Worm (Caenorhabditis elegans) whole organism, L4 larva: Measurements from ENCODE around the gene R05F9.9.

Experiments
- F37D6.2 ChIP-seq: sonication (generic microtip); optimal IDR thresholded peaks from 2 replicates; lab custom pipeline; 2016; ENCODE audit warnings: mild to moderate bottlenecking, missing genetic modification characterization, missing compliant biosample characterization
- T20F7.1 ChIP-seq: fragments of 200-800 bp; sonication (Bioruptor generic); optimal IDR thresholded peaks from 2 replicates; lab custom pipeline; 2018; ENCODE audit warnings: mild to moderate bottlenecking, missing genetic modification characterization, missing compliant biosample characterization
- T26A8.4 ChIP-seq: fragments of 200-800 bp; sonication (Bioruptor generic); IDR thresholded peaks from 2 replicates; pipeline ENCODE4 v1.3.6; 2022; ENCODE audit warnings: missing genetic modification characterization, missing compliant biosample characterization
- Y105C5A.15 ChIP-seq: fragments of 200-800 bp; sonication (Bioruptor generic); IDR thresholded peaks from 2 replicates; pipeline ENCODE4 v1.3.6; 2022; ENCODE audit warnings: missing genetic modification characterization, missing compliant biosample characterization
- Y48G9A.11 ChIP-seq: fragments of 200-800 bp; sonication (Bioruptor generic); IDR thresholded peaks from 2 replicates; pipeline ENCODE4 v1.3.6; 2022; ENCODE audit warnings: missing genetic modification reagents, missing genetic modification characterization, missing compliant biosample characterization
- Y75B8A.6 ChIP-seq: fragments of 200-800 bp; sonication (Bioruptor generic); IDR thresholded peaks from 2 replicates; pipeline ENCODE4 v1.3.6; 2022; ENCODE audit warnings: missing genetic modification reagents, missing genetic modification characterization, missing compliant biosample characterization
- aha-1 ChIP-seq: fragments of 150-350 bp; peaks from one replicate; lab custom pipeline; 2014; ENCODE audit warnings: missing biosample characterization, missing genetic modification characterization
- aly-2 ChIP-seq: sonication (generic microtip); optimal IDR thresholded peaks from 2 replicates; lab custom pipeline; 2018; ENCODE audit warnings: missing biosample characterization, missing genetic modification characterization
- arid-1 ChIP-seq: fragments of 200-800 bp; sonication (Bioruptor generic); conservative IDR thresholded peaks from 2 replicates; pipeline ENCODE4 v1.3.6; 2022; ENCODE audit warnings: missing genetic modification reagents, missing genetic modification characterization, missing compliant biosample characterization
- attf-4 ChIP-seq: sonication (generic microtip); optimal IDR thresholded peaks from 3 replicates; lab custom pipeline; 2017; ENCODE audit warnings: missing biosample characterization, missing genetic modification characterization
- ceh-28 ChIP-seq: fragments of 150-350 bp; optimal IDR thresholded peaks from 2 replicates; lab custom pipeline; 2014; ENCODE audit warnings: missing biosample characterization, missing genetic modification reagents, missing genetic modification characterization
- ceh-32 ChIP-seq: sonication (generic microtip); optimal IDR thresholded peaks from 2 replicates; lab custom pipeline; 2016; ENCODE audit warnings: mild to moderate bottlenecking, missing genetic modification characterization, missing compliant biosample characterization; ENCODE audit not compliant: poor library complexity
- ceh-82 ChIP-seq: sonication (generic microtip); optimal IDR thresholded peaks from 2 replicates; lab custom pipeline; 2017; ENCODE audit warnings: missing biosample characterization, missing genetic modification characterization
- dmd-8 ChIP-seq: fragments of 200-800 bp; sonication (Bioruptor generic); IDR thresholded peaks from 2 replicates; pipeline ENCODE4 v1.3.6; 2022; ENCODE audit warnings: missing genetic modification characterization, missing compliant biosample characterization
- duxl-1 ChIP-seq: sonication (generic microtip); optimal IDR thresholded peaks from 2 replicates; lab custom pipeline; 2016; ENCODE audit warnings: mild to moderate bottlenecking, missing genetic modification characterization, moderate library complexity, missing compliant biosample characterization; ENCODE audit not compliant: poor library complexity
- dve-1 ChIP-seq: sonication (generic microtip); optimal IDR thresholded peaks from 2 replicates; lab custom pipeline; 2017; ENCODE audit warnings: antibody characterized with exemption, mild to moderate bottlenecking, missing genetic modification characterization, missing compliant biosample characterization; ENCODE audit not compliant: insufficient read depth
- hif-1 ChIP-seq, 2 experiments: sonication (generic microtip); optimal IDR thresholded peaks; 2 replicates each; lab custom pipeline; 2016 to 2017; ENCODE audit warnings: missing compliant biosample characterization in 2 of 2, missing genetic modification characterization in 2 of 2, missing genetic modification reagents in 2 of 2, missing genotype in 2 of 2, mild to moderate bottlenecking in 1 of 2
- lin-38 ChIP-seq: fragments of 200-800 bp; sonication (Bioruptor generic); IDR thresholded peaks from 2 replicates; pipeline ENCODE4 v1.3.6; 2022; ENCODE audit warnings: missing genetic modification reagents, missing genetic modification characterization, missing compliant biosample characterization
- lir-3 ChIP-seq: sonication (generic microtip); optimal IDR thresholded peaks from 2 replicates; lab custom pipeline; 2016; ENCODE audit warnings: mild to moderate bottlenecking, missing genetic modification characterization, missing compliant biosample characterization
- lsy-2 ChIP-seq, 2 experiments: fragments of 150-350 bp in 1 of 2; sonication (generic microtip) in 1 of 2; optimal IDR thresholded peaks; 2 replicates each; lab custom pipeline; 2014 to 2017; ENCODE audit warnings: missing biosample characterization in 2 of 2, missing genetic modification characterization in 2 of 2
- mep-1 ChIP-seq: fragments of 150-350 bp; sonication (generic microtip); optimal IDR thresholded peaks from 3 replicates; lab custom pipeline; 2014; ENCODE audit warnings: missing biosample characterization, missing genetic modification characterization
- mes-2 ChIP-seq: sonication (generic microtip); optimal IDR thresholded peaks from 2 replicates; lab custom pipeline; 2016; ENCODE audit warnings: missing genotype, mild to moderate bottlenecking, missing genetic modification characterization, missing compliant biosample characterization; ENCODE audit not compliant: poor library complexity, severe bottlenecking
- nhr-11 ChIP-seq: fragments of 150-350 bp; optimal IDR thresholded peaks from 2 replicates; lab custom pipeline; 2014; ENCODE audit warnings: missing biosample characterization, missing genetic modification characterization
- nhr-111 ChIP-seq: fragments of 200-800 bp; sonication (Bioruptor generic); optimal IDR thresholded peaks from 2 replicates; lab custom pipeline; 2018; ENCODE audit warnings: mild to moderate bottlenecking, missing genetic modification characterization, missing compliant biosample characterization
- nhr-237 ChIP-seq: sonication (generic microtip); optimal IDR thresholded peaks from 2 replicates; lab custom pipeline; 2017; ENCODE audit warnings: missing biosample characterization, missing genetic modification characterization
- nhr-48 ChIP-seq: sonication (generic microtip); optimal IDR thresholded peaks from 2 replicates; lab custom pipeline; 2016; ENCODE audit warnings: mild to moderate bottlenecking, missing genetic modification characterization, missing compliant biosample characterization
- nhr-6 ChIP-seq: fragments of 150-350 bp; optimal IDR thresholded peaks from 2 replicates; lab custom pipeline; 2014; ENCODE audit warnings: missing biosample characterization, missing genetic modification characterization
- php-3 ChIP-seq: fragments of 200-800 bp; sonication (Bioruptor generic); IDR thresholded peaks from 2 replicates; pipeline ENCODE4 v1.3.6; 2022; ENCODE audit warnings: missing genetic modification reagents, missing genetic modification characterization, missing compliant biosample characterization
- rbr-2 ChIP-seq: sonication (generic microtip); optimal IDR thresholded peaks from 2 replicates; lab custom pipeline; 2016; ENCODE audit warnings: missing genotype, missing genetic modification characterization, missing compliant biosample characterization
- saeg-2 ChIP-seq: fragments of 200-800 bp; sonication (Bioruptor generic); IDR thresholded peaks from 2 replicates; pipeline ENCODE4 v1.3.6; 2022; ENCODE audit warnings: missing genetic modification reagents, missing genetic modification characterization, missing compliant biosample characterization
- skn-1 ChIP-seq: fragments of 150-350 bp; optimal IDR thresholded peaks from 2 replicates; lab custom pipeline; 2014; ENCODE audit warnings: missing biosample characterization, missing genetic modification characterization
- snpc-1.2 ChIP-seq: fragments of 200-800 bp; sonication (Bioruptor generic); IDR thresholded peaks from 2 replicates; pipeline ENCODE4 v1.3.6; 2022; ENCODE audit warnings: missing genetic modification reagents, missing genetic modification characterization, missing compliant biosample characterization
- spr-3 ChIP-seq: fragments of 200-800 bp; sonication (Bioruptor generic); optimal IDR thresholded peaks from 2 replicates; lab custom pipeline; 2018; ENCODE audit warnings: mild to moderate bottlenecking, missing genetic modification characterization, missing compliant biosample characterization

Gene R05F9.9

DNA sequence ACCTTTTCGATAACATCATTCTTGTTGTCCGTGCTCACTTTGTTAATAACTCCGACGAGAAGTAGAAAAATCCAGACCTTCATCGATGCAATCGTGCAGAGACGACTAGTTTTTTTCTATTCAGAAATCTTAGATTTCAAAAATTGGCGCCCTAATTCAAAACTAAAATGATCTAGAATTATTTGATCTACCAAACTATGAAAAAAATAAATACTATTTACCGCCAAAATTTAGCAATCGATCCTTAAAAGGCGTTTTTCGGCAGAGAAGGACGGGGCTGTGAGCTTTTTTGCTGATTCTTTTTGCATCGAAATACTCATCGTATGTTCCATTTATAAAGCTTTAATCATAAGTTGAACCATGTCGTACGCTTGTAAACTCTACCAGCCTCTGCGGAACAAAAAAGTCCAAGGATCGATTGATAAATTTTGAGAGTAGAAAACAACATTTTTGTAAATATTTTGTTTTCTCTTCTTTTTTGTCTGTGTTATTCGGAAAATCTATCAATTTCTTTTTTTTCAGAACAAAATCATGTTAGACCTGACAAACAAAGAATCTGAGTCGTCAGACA lies 47.6 kb upstream of the R05F9.9 start, which contains the start of the genes try-1 and zyg-12:
TSS of gene try-1 (minus strand) at position 148 of the 571 bp plus-strand sequence.
TSS of gene zyg-12 (plus strand) at position 521 of the 571 bp plus-strand sequence.
- TF ChIP-seq mep-1 (tag; lab: Kevin White, UChicago) (no peak), lin-38 (GFP tag; lab: Robert Waterston, UW) (peak; percentile 42; the same call in 1 of the 2 replicates)

DNA sequence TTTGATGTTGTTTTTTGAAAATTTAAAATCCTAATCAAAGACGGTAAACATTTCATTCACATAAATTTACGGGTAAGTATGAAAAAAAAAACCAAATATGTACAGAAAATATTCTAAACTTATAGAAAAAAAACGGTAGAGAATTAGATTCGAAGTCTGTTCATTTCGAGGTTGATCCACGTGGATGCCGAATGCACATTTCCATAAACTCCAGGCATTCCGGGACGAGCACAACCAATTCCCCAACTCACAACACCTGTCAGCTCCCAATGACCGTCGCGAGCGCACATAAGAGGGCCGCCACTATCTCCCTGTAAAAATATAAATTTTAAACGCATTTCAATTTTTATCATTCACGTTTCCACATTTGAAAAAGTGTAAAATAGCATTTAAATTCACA lies 46.2 kb upstream of the R05F9.9 start:
- TF ChIP-seq Y48G9A.11 (GFP tag; lab: Robert Waterston, UW): peak; percentile 43; the same call in 1 of the 2 replicates
- TF ChIP-seq arid-1 (GFP tag; lab: Robert Waterston, UW): 0 out of 2 replicates have a peak, but pooled peaks have one; percentile 7
- no peak for TF ChIP-seq rbr-2 (tag; lab: Kevin White, UChicago)
- no peak for TF ChIP-seq F37D6.2 (tag; lab: Kevin White, UChicago)
- TF ChIP-seq spr-3: no peak
- TF ChIP-seq lin-38 (GFP tag; lab: Robert Waterston, UW): peak; percentile 39
- peak; percentile 22 for TF ChIP-seq duxl-1 (tag; lab: Kevin White, UChicago)
- TF ChIP-seq nhr-48 (tag; lab: Kevin White, UChicago): no peak

DNA sequence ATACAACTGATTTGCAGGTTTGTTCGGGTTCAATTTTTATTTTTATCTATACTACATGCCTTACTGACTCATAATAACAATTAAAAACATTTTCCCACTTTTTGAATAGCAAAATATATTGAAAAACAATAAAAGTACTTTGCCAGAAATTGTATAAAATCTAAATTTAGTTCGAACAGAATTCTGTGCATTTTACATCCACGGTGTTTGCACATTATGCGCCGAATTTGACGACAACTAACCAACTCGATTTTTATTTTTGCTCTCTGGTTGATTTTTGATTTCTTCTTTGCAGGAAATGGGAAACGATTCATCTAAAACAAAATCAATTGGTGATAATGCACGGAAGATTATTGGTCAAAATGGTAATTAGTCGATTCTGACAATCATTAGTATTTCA lies 44.9 kb upstream of the R05F9.9 start:
- TF ChIP-seq mes-2 (tag; lab: Kevin White, UChicago) (peak; percentile 17), nhr-6 (tag; lab: Kevin White, UChicago) (peak; percentile 64), dve-1 (peak; percentile 17), Y75B8A.6 (GFP tag; lab: Robert Waterston, UW) (no peak), T20F7.1 (peak; percentile 70), php-3 (GFP tag; lab: Robert Waterston, UW) (no peak), lsy-2 (tag; optimal IDR thresholded peaks at IDR 0.05; lab: Kevin White, UChicago) (peak in 1 of 2 experiments; percentile 38)

DNA sequence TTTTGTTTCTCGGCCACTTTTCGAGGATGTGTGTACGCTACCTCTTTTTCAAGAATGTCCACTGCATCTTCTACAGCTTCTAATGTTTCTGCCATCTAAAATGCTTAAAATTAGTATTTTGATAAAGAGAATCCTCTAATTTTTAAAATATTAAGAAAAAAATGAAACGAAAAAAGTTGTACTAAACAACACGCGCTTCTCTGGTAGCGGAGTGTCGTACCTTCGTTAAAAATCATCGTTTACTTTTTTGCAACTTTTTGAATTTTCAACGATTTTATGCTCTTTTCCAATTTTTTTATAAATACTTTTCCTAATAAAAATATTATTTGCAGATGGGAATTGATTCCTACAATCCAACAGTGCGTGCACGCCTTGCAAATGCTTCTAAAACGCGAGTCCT lies 43.8 kb upstream of the R05F9.9 start, which contains the start of the genes gldi-11 and ZK546.2:
TSS of gene gldi-11 (minus strand) at position 95 of the 400 bp plus-strand sequence.
TSS of gene ZK546.2 (plus strand) at position 333 of the 400 bp plus-strand sequence.
- TF ChIP-seq aly-2 (tag; lab: Kevin White, UChicago) (no peak), nhr-111 (no peak), hif-1 (tag; optimal IDR thresholded peaks at IDR 0.05; lab: Kevin White, UChicago) (no peak), ceh-82 (no peak), dmd-8 (GFP tag; lab: Robert Waterston, UW) (no peak), snpc-1.2 (GFP tag; lab: Robert Waterston, UW) (no peak), T20F7.1 (peak; percentile 90), ceh-28 (tag; lab: Kevin White, UChicago) (no peak), skn-1 (no peak), nhr-237 (tag; lab: Kevin White, UChicago) (no peak), attf-4 (tag; lab: Kevin White, UChicago) (no peak), dve-1 (no peak), ceh-32 (tag; lab: Kevin White, UChicago) (no peak), lsy-2 (tag; optimal IDR thresholded peaks at IDR 0.05; lab: Kevin White, UChicago) (peak in 1 of 2 experiments; percentile 41), nhr-11 (tag; lab: Kevin White, UChicago) (no peak), lir-3 (tag; lab: Kevin White, UChicago) (no peak), aha-1 (tag; lab: Kevin White, UChicago) (peak; percentile 84), rbr-2 (tag; lab: Kevin White, UChicago) (no peak), saeg-2 (GFP tag; lab: Robert Waterston, UW) (no peak), Y105C5A.15 (GFP tag; lab: Robert Waterston, UW) (no peak), T26A8.4 (GFP tag; lab: Robert Waterston, UW) (no peak)
